Worm (Caenorhabditis elegans) whole organism, midembryonic: ENCODE measurements around the gene C49F5.13.

Experiments used
- T22C8.4 ChIP-seq: fragments of 200-800 bp; sonication (Bioruptor generic); IDR thresholded peaks from 2 replicates; pipeline ENCODE4 v1.3.6; 2022; ENCODE audit warnings: missing genetic modification characterization, missing compliant biosample characterization
- cog-1 ChIP-seq: sonication (generic microtip); optimal IDR thresholded peaks from 2 replicates; lab custom pipeline; 2016; ENCODE audit warnings: missing genetic modification characterization, missing compliant biosample characterization
- flt-1 ChIP-seq: fragments of 200-800 bp; sonication (Bioruptor generic); IDR thresholded peaks from 2 replicates; pipeline ENCODE4 v1.3.6; 2022; ENCODE audit warnings: missing genetic modification characterization, missing compliant biosample characterization
- klf-2 ChIP-seq: fragments of 200-800 bp; sonication (Bioruptor generic); conservative IDR thresholded peaks from 2 replicates; pipeline ENCODE4 v1.3.6; 2022; ENCODE audit warnings: missing genetic modification reagents, missing genetic modification characterization, missing compliant biosample characterization
- med-1 ChIP-seq: sonication (generic microtip); optimal IDR thresholded peaks from 2 replicates; lab custom pipeline; 2017; ENCODE audit warnings: missing genetic modification characterization, mild to moderate bottlenecking, missing compliant biosample characterization, antibody characterized with exemption, missing genetic modification reagents; ENCODE audit not compliant: insufficient read depth
- ref-1 ChIP-seq: fragments of 200-800 bp; sonication (Bioruptor generic); conservative IDR thresholded peaks from 2 replicates; pipeline ENCODE4 v1.3.6; 2022; ENCODE audit warnings: missing genetic modification reagents, missing genetic modification characterization, missing compliant biosample characterization
- tab-1 ChIP-seq: fragments of 200-800 bp; sonication (Bioruptor generic); IDR thresholded peaks from 2 replicates; pipeline ENCODE4 v1.3.6; 2022; ENCODE audit warnings: missing genetic modification characterization, missing compliant biosample characterization
- ztf-23 ChIP-seq: fragments of 200-800 bp; sonication (Bioruptor generic); IDR thresholded peaks from 2 replicates; pipeline ENCODE4 v1.3.6; 2022; ENCODE audit warnings: missing genetic modification reagents, missing genetic modification characterization, missing compliant biosample characterization
- ztf-29 ChIP-seq: fragments of 200-800 bp; sonication (Bioruptor generic); IDR thresholded peaks from 2 replicates; pipeline ENCODE4 v1.3.6; 2022; ENCODE audit warnings: missing genetic modification reagents, missing genetic modification characterization, missing compliant biosample characterization

C49F5.13 gene

ce11 chrX:11955125-11955524 is 6.1 kb upstream of the C49F5.13 start, which contains the start of gene T08D10.3:
Gene T08D10.3 (plus strand): TSS chrX:11955425.
- TF ChIP-seq tab-1: no peak
- TF ChIP-seq T22C8.4 (GFP tag; lab: Robert Waterston, UW): no peak
- no peak for TF ChIP-seq klf-2 (GFP tag; lab: Robert Waterston, UW)
- TF ChIP-seq ztf-29 (GFP tag; lab: Robert Waterston, UW): no peak
- no peak for TF ChIP-seq ztf-23 (GFP tag; lab: Robert Waterston, UW)
- TF ChIP-seq flt-1 (GFP tag; lab: Robert Waterston, UW): no peak
- TF ChIP-seq med-1 (GFP tag; lab: Kevin White, UChicago): no peak
- TF ChIP-seq cog-1 (tag; lab: Kevin White, UChicago): no peak
- no peak for TF ChIP-seq ref-1 (GFP tag; lab: Robert Waterston, UW)

DNA sequence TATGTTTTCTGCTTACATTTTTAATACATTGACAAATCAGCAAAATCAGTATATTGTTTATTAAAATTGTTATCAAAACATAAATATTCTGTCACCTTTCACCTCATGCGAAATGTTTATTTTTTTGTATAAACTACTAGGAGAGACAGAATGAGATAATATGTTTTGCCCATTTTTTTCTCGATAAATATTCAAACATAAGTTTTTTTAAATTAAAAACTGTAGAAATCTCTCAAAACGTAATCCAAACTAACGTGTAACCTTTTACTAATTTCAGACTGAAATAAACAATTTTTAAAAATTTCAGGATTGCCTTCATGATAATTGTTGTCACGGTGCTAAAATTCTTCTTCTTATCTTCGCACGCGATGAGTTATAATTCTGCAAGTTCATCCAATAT is 4.0 kb upstream of the C49F5.13 start, which contains the start of gene T08D10.5:
TSS of gene T08D10.5 (plus strand) at position 301 of the 400 bp plus-strand sequence.
- TF ChIP-seq cog-1 (tag; lab: Kevin White, UChicago) (no peak), med-1 (GFP tag; lab: Kevin White, UChicago) (no peak), ztf-29 (GFP tag; lab: Robert Waterston, UW) (no peak), flt-1 (GFP tag; lab: Robert Waterston, UW) (no peak), ref-1 (GFP tag; lab: Robert Waterston, UW) (no peak), ztf-23 (GFP tag; lab: Robert Waterston, UW) (no peak)

DNA sequence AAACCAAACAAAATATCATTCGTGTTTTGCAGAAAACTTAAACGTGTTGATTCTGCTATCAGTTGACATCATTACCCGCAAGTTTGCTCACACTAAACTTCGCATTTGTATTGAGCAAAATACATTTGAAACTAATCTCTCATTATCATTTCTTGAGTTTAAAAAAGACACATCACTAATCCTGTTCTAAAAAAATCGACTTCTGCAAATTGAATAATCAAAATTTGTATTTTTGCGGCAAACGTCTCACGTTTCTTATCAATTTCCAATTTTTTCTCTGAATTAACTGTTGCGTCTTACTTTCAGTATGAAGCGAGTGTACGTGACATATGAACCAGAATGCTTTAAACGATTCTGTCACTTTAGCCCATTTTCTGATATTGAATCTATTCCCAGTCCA is 1.4 kb upstream of the C49F5.13 start, which contains the start of gene C49F5.8:
TSS of gene C49F5.8 (plus strand) at position 301 of the 400 bp plus-strand sequence.
- TF ChIP-seq med-1 (GFP tag; lab: Kevin White, UChicago) (no peak), tab-1 (no peak), ref-1 (GFP tag; lab: Robert Waterston, UW) (no peak), T22C8.4 (GFP tag; lab: Robert Waterston, UW) (no peak), flt-1 (GFP tag; lab: Robert Waterston, UW) (no peak)

ce11 chrX:11962050-11962788 is 1.0 kb downstream of the C49F5.13 start:
- TF ChIP-seq tab-1 (no peak), med-1 (GFP tag; lab: Kevin White, UChicago) (no peak)

DNA sequence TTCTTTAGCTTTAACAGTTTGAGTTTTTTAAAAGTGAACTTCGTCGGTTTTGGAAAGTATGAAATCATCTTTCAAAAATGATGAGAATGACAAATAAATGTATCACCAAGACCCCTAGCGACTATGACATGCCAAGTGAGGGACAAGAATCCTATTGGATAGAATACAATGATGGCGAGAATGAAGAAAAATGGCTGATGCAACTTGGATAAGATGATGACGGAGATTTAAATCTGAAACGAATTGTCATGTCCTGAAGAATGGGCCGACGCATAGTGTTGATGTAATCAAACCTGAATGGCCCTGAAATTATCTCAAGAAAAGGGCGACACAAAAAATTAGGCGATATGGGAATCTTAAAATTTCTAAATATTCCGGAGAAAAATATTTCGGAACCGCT is 2.5 kb downstream of the C49F5.13 start:
- no peak for TF ChIP-seq flt-1 (GFP tag; lab: Robert Waterston, UW)
- no peak for TF ChIP-seq ztf-29 (GFP tag; lab: Robert Waterston, UW)
- no peak for TF ChIP-seq cog-1 (tag; lab: Kevin White, UChicago)
- no peak for TF ChIP-seq ref-1 (GFP tag; lab: Robert Waterston, UW)
- no peak for TF ChIP-seq T22C8.4 (GFP tag; lab: Robert Waterston, UW)
- TF ChIP-seq tab-1: no peak
- TF ChIP-seq med-1 (GFP tag; lab: Kevin White, UChicago): no peak
- TF ChIP-seq ztf-23 (GFP tag; lab: Robert Waterston, UW): no peak
- TF ChIP-seq klf-2 (GFP tag; lab: Robert Waterston, UW): no peak

- no peak for TF ChIP-seq tab-1
- TF ChIP-seq ztf-23 (GFP tag; lab: Robert Waterston, UW): no peak
- no peak for TF ChIP-seq klf-2 (GFP tag; lab: Robert Waterston, UW)
- TF ChIP-seq ref-1 (GFP tag; lab: Robert Waterston, UW): no peak
- no peak for TF ChIP-seq T22C8.4 (GFP tag; lab: Robert Waterston, UW)
- no peak for TF ChIP-seq flt-1 (GFP tag; lab: Robert Waterston, UW)
- TF ChIP-seq med-1 (GFP tag; lab: Kevin White, UChicago): no peak
Observed at ce11 chrX:11964555-11964954, 3.4 kb downstream of the C49F5.13 start.

ce11 chrX:11965163-11965562 is 4.0 kb downstream of the C49F5.13 start:
- TF ChIP-seq ztf-29 (GFP tag; lab: Robert Waterston, UW) (no peak), tab-1 (no peak), med-1 (GFP tag; lab: Kevin White, UChicago) (no peak), T22C8.4 (GFP tag; lab: Robert Waterston, UW) (no peak), klf-2 (GFP tag; lab: Robert Waterston, UW) (no peak), ref-1 (GFP tag; lab: Robert Waterston, UW) (no peak), ztf-23 (GFP tag; lab: Robert Waterston, UW) (no peak), cog-1 (tag; lab: Kevin White, UChicago) (no peak), flt-1 (GFP tag; lab: Robert Waterston, UW) (no peak)

DNA sequence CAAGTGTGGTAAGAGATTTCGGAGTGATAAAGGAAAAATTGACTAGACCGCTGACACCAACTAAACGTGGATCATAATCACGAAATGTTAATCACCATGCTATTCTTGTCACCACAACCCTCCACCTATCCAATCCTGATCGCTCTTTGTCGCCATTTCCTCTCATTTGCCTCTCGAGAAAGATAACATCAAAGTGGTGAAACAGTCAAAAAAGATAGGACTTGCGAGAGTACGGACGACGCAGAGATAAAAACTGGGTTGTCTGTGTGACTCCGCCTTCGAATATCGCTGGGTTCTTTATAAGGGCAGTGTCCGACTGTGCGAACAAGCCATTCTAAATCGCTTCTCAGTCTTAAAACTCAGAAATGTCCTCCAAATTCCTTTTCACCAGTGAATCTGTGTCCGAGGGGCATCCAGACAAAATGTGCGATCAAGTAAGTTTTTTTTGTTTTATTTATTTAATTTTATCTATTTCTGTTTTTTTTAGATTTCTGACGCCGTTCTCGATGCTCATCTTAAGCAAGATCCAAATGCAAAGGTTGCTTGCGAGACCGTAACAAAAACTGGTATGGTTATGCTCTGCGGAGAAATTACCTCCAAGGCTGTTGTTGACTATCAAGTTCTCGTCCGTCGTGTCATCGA is 4.6 kb downstream of the C49F5.13 start, which contains the start of gene sams-1:
TSS of gene sams-1 (plus strand) at position 300 of the 642 bp plus-strand sequence.
- TF ChIP-seq klf-2 (GFP tag; lab: Robert Waterston, UW): no peak
- TF ChIP-seq T22C8.4 (GFP tag; lab: Robert Waterston, UW): no peak
- TF ChIP-seq ztf-29 (GFP tag; lab: Robert Waterston, UW): no peak
- no peak for TF ChIP-seq tab-1
- no peak for TF ChIP-seq flt-1 (GFP tag; lab: Robert Waterston, UW)

ce11 chrX:11967034-11967433 is 5.8 kb downstream of the C49F5.13 start:
- TF ChIP-seq T22C8.4 (GFP tag; lab: Robert Waterston, UW) (no peak), ztf-23 (GFP tag; lab: Robert Waterston, UW) (no peak), flt-1 (GFP tag; lab: Robert Waterston, UW) (no peak), ztf-29 (GFP tag; lab: Robert Waterston, UW) (no peak), med-1 (GFP tag; lab: Kevin White, UChicago) (no peak), cog-1 (tag; lab: Kevin White, UChicago) (no peak), klf-2 (GFP tag; lab: Robert Waterston, UW) (no peak), tab-1 (no peak), ref-1 (GFP tag; lab: Robert Waterston, UW) (no peak)
